Fruit fly (Drosophila melanogaster): ENCODE data around the gene CG33177.

The CG33177 gene

dm6 chrX:15048713-15049112, 32.5 kb upstream of the CG33177 start (continued):
- TF ChIP-seq pnt (GFP tag; optimal IDR thresholded peaks at IDR 0.05), result no peak
- TF ChIP-seq Kr (GFP tag; optimal IDR thresholded peaks at IDR 0.05), result no peak
- peak; percentile 78; the same call in 1 of the 4 replicates for TF ChIP-seq chinmo (GFP tag; IDR thresholded peaks at IDR 0.05; ENCODE audit: partially characterized antibody)
- no peak for TF ChIP-seq CG14710 (tag; optimal IDR thresholded peaks at IDR 0.05)
- TF ChIP-seq Tbp (GFP tag; optimal IDR thresholded peaks at IDR 0.05), result no peak
- TF ChIP-seq ftz-f1 (GFP tag; optimal IDR thresholded peaks at IDR 0.05), result peak; percentile 88
- no peak for TF ChIP-seq ERR (GFP tag; optimal IDR thresholded peaks at IDR 0.05)
- no peak for TF ChIP-seq zen2 (GFP tag; IDR thresholded peaks at IDR 0.05; ENCODE audit: partially characterized antibody)
- no peak for TF ChIP-seq Xbp1 (GFP tag; optimal IDR thresholded peaks at IDR 0.05)
- TF ChIP-seq Trl (optimal IDR thresholded peaks at IDR 0.05), result peak; percentile 10 to 72
- TF ChIP-seq Trl (GFP tag; optimal IDR thresholded peaks at IDR 0.05), result no peak
- no peak for TF ChIP-seq Atf-2 (GFP tag; optimal IDR thresholded peaks at IDR 0.05)
- TF ChIP-seq chm (GFP tag; IDR thresholded peaks at IDR 0.05), result no peak
- TF ChIP-seq grn (GFP tag; optimal IDR thresholded peaks at IDR 0.05), result peak; percentile 36
- peak; percentile 26 for TF ChIP-seq sug (tag; optimal IDR thresholded peaks at IDR 0.05)
- no peak for TF ChIP-seq D (optimal IDR thresholded peaks at IDR 0.05)
- no peak for TF ChIP-seq D (GFP tag; optimal IDR thresholded peaks at IDR 0.05)
- TF ChIP-seq CG13123 (GFP tag; optimal IDR thresholded peaks at IDR 0.05), result no peak
- peak; percentile 52 for TF ChIP-seq exex (tag; optimal IDR thresholded peaks at IDR 0.05)
- no peak for TF ChIP-seq pita (GFP tag; optimal IDR thresholded peaks at IDR 0.05)
- TF ChIP-seq CG5245 (GFP tag; optimal IDR thresholded peaks at IDR 0.05), result no peak
- TF ChIP-seq cg (GFP tag; optimal IDR thresholded peaks at IDR 0.05), result peak; percentile 76
- no peak for TF ChIP-seq crc (GFP tag; optimal IDR thresholded peaks at IDR 0.05)
- TF ChIP-seq z (GFP tag; IDR thresholded peaks at IDR 0.05), result peak; percentile 55; the same call in 2 of the 3 replicates
- TF ChIP-seq CG6813 (GFP tag; optimal IDR thresholded peaks at IDR 0.05), result no peak

DNA sequence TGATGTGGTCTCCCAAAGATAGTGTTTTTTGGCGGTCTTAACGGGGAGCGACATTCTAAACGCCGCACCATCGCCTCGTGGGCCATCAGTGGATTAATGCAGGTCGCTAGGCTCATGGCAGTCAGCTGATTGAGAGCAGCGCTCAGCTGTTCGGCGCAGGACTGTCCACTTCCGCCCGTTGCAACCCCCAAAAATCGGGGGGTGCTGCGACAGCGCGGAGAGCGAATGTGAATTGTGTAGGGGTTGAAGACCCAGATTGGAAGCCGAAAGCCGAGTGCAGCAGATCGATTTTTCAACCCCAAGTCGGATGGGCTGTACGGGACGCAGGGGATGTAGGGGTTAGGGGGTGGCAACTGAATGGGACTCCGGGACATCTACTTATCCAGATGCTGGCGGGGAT, 18.5 kb upstream of the CG33177 start:
- TF ChIP-seq crol (GFP tag; IDR thresholded peaks at IDR 0.05) (peak; percentile 58), CG13287 (GFP tag; IDR thresholded peaks at IDR 0.05; ENCODE audit: partially characterized antibody) (0 out of 2 replicates have a peak, but pooled peaks have one; percentile 6), trem (tag; optimal IDR thresholded peaks at IDR 0.05) (peak; percentile 98), ewg (GFP tag; optimal IDR thresholded peaks at IDR 0.05) (peak; percentile 74), Ets65A (GFP tag) (peak; percentile 84), CG6765 (GFP tag; optimal IDR thresholded peaks at IDR 0.05) (no peak), pzg (GFP tag; optimal IDR thresholded peaks at IDR 0.05) (peak; percentile 26), Side (GFP tag; optimal IDR thresholded peaks at IDR 0.05) (no peak), sens (GFP tag) (peak; percentile 39), crp (GFP tag; optimal IDR thresholded peaks at IDR 0.05) (peak in 1 of 2 experiments; percentile 79), YL-1 (GFP tag; optimal IDR thresholded peaks at IDR 0.05) (peak; percentile 9), Med (GFP tag) (peak; percentile 14), seq (GFP tag; IDR thresholded peaks at IDR 0.05) (peak; percentile 90), MBD-R2 (GFP tag; IDR thresholded peaks at IDR 0.05) (peak; percentile 51), onecut (GFP tag; IDR thresholded peaks at IDR 0.05) (peak; percentile 98), h (optimal IDR thresholded peaks at IDR 0.05) (no peak)

Measured in whole organism, embryonic.